Worm (Caenorhabditis elegans) whole organism, L1 larva: ENCODE results near the gene C15C8.5.

Experiments
- alr-1 ChIP-seq: fragments of 200-800 bp; sonication (Bioruptor generic); optimal IDR thresholded peaks from 2 replicates; lab custom pipeline; 2018; ENCODE audit warnings: borderline replicate concordance, mild to moderate bottlenecking, missing genetic modification characterization, missing compliant biosample characterization
- ama-1 ChIP-seq: fragments of 150-350 bp; optimal IDR thresholded peaks from 2 replicates; lab custom pipeline; 2014
- ces-1 ChIP-seq: fragments of 150-350 bp; optimal IDR thresholded peaks from 2 replicates; lab custom pipeline; 2014; ENCODE audit warnings: missing biosample characterization, missing genetic modification reagents, missing genetic modification characterization
- egl-27 ChIP-seq, 2 experiments: fragments of 150-350 bp in 1 of 2; sonication (generic microtip); optimal IDR thresholded peaks; 3 replicates each; lab custom pipeline; 2017 to 2018; ENCODE audit warnings: missing biosample characterization in 2 of 2, missing genetic modification characterization in 2 of 2, missing genetic modification reagents in 2 of 2
- jun-1 ChIP-seq: fragments of 150-350 bp; optimal IDR thresholded peaks from 2 replicates; lab custom pipeline; 2014; ENCODE audit warnings: missing biosample characterization, missing genetic modification reagents, missing genetic modification characterization
- lin-35 ChIP-seq, 2 experiments: fragments of 150-350 bp; optimal IDR thresholded peaks; 2 replicates each; lab custom pipeline; 2014; ENCODE audit warnings: missing biosample characterization in 2 of 2, missing genetic modification characterization in 2 of 2, missing genetic modification reagents in 2 of 2
- lsy-2 ChIP-seq, 2 experiments: fragments of 150-350 bp; optimal IDR thresholded peaks; 2 replicates each; lab custom pipeline; 2014; ENCODE audit warnings: missing biosample characterization in 2 of 2, missing genetic modification characterization in 2 of 2
- mdl-1 ChIP-seq, 2 experiments: fragments of 150-350 bp; optimal IDR thresholded peaks; 2 replicates each; lab custom pipeline; 2014 to 2017; ENCODE audit warnings: missing biosample characterization in 2 of 2, missing genetic modification characterization in 2 of 2, inconsistent platforms in 1 of 2
- mef-2 ChIP-seq: fragments of 150-350 bp; optimal IDR thresholded peaks from 2 replicates; lab custom pipeline; 2014; ENCODE audit warnings: missing biosample characterization, missing genetic modification characterization
- mep-1 ChIP-seq: fragments of 150-350 bp; optimal IDR thresholded peaks from 2 replicates; lab custom pipeline; 2014; ENCODE audit warnings: missing biosample characterization, missing genetic modification characterization
- nhr-11 ChIP-seq: fragments of 150-350 bp; optimal IDR thresholded peaks from 2 replicates; lab custom pipeline; 2014; ENCODE audit warnings: missing biosample characterization, missing genetic modification characterization
- nhr-237 ChIP-seq: fragments of 150-350 bp; optimal IDR thresholded peaks from 2 replicates; lab custom pipeline; 2014; ENCODE audit warnings: missing biosample characterization, missing genetic modification characterization
- pqm-1 ChIP-seq: sonication (generic microtip); optimal IDR thresholded peaks from 3 replicates; lab custom pipeline; 2017; ENCODE audit warnings: missing biosample characterization, missing genetic modification characterization
- unc-30 ChIP-seq: sonication (generic microtip); optimal IDR thresholded peaks from 2 replicates; lab custom pipeline; 2017; ENCODE audit warnings: missing biosample characterization, missing genetic modification characterization

DNA sequence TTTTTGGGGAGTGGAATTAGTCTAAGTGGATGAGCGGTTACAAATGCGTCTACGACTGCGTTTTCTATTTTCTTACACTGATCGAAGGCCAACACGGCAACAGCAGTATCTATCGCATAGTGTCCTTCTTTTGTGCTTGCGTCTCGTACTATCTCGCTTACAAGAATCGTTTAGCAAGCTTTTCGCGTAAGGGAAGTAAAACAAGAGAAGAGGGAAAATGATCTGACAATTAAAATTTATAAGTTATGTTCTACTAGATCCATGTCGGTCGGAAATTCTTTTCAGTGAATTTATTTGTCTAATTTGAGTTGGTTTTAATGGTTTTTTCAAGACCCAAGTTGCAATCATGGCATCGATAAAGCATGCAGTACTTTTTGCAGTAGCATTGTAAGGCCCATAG, 39.2 kb downstream of the C15C8.5 start, which contains the start of gene fkb-4:
- TF ChIP-seq nhr-237 (tag; lab: Kevin White, UChicago): no peak
- TF ChIP-seq nhr-11 (tag; lab: Kevin White, UChicago): no peak
- no peak for TF ChIP-seq alr-1 (tag; lab: Kevin White, UChicago)
- TF ChIP-seq ama-1: no peak
- no peak for TF ChIP-seq lin-35 (GFP tag; optimal IDR thresholded peaks at IDR 0.05; lab: Kevin White, UChicago)
- no peak for TF ChIP-seq jun-1 (tag; lab: Kevin White, UChicago)
- TF ChIP-seq lsy-2 (tag; optimal IDR thresholded peaks at IDR 0.05; lab: Kevin White, UChicago): no peak
- TF ChIP-seq ces-1 (GFP tag; lab: Kevin White, UChicago): no peak
- TF ChIP-seq unc-30: no peak
- no peak for TF ChIP-seq mdl-1 (tag; optimal IDR thresholded peaks at IDR 0.05; lab: Kevin White, UChicago)
- TF ChIP-seq egl-27 (tag; optimal IDR thresholded peaks at IDR 0.05; lab: Kevin White, UChicago): no peak
- no peak for TF ChIP-seq pqm-1
- TF ChIP-seq mep-1 (tag; lab: Kevin White, UChicago): no peak
- no peak for TF ChIP-seq mef-2 (tag; lab: Kevin White, UChicago)
